Fruit fly (Drosophila melanogaster): ENCODE data around the gene CG31659.

The CG31659 gene

DNA sequence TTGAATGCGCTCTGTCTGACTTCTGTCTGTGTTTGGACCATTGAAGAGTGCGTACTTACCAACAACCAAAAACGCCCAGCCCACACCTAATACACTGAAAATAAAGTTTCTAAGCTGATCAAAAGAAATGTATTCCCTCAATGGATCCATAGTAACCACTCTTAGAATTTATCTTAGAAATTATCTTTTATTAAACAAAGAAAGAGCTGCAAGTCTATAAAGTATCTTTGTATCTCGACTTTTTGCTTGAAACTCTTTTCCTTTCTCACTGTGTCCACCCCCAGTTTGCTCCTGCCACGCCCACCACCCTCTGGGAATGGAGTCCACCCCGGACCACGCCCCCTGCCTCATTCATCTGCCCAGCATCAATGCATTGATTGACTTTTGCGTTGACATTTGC lies 18.0 kb upstream of the CG31659 start (continued):
- no peak for TF ChIP-seq phol (tag; optimal IDR thresholded peaks at IDR 0.05)
- TF ChIP-seq CG6813 (GFP tag; optimal IDR thresholded peaks at IDR 0.05): no peak
- TF ChIP-seq tgo (GFP tag; IDR thresholded peaks at IDR 0.05): no peak
- peak; percentile 17 for TF ChIP-seq gem (tag; optimal IDR thresholded peaks at IDR 0.05)
- TF ChIP-seq CG31388 (GFP tag; optimal IDR thresholded peaks at IDR 0.05): no peak
- peak; percentile 21 for TF ChIP-seq Blimp-1 (GFP tag; optimal IDR thresholded peaks at IDR 0.05)
- TF ChIP-seq Dad (GFP tag; optimal IDR thresholded peaks at IDR 0.05): no peak
- TF ChIP-seq pzg (GFP tag; optimal IDR thresholded peaks at IDR 0.05): no peak
- TF ChIP-seq chif (GFP tag; optimal IDR thresholded peaks at IDR 0.05): no peak
- peak; percentile 28 for TF ChIP-seq CG18599 (GFP tag; optimal IDR thresholded peaks at IDR 0.05)
- TF ChIP-seq ac (GFP tag; optimal IDR thresholded peaks at IDR 0.05): no peak
- TF ChIP-seq row (GFP tag; IDR thresholded peaks at IDR 0.05): peak; percentile 55
- TF ChIP-seq z (GFP tag; IDR thresholded peaks at IDR 0.05): no peak
- TF ChIP-seq CG14014 (GFP tag; IDR thresholded peaks at IDR 0.05): 0 out of 2 replicates have a peak, but pooled peaks have one; percentile 14
- peak; percentile 35; the same call in 1 of the 2 replicates for TF ChIP-seq Ptx1 (GFP tag; IDR thresholded peaks at IDR 0.05)
- no peak for TF ChIP-seq Sin3A (optimal IDR thresholded peaks at IDR 0.05)
- TF ChIP-seq CG30403 (GFP tag; optimal IDR thresholded peaks at IDR 0.05): no peak
- no peak for TF ChIP-seq prd (optimal IDR thresholded peaks at IDR 0.05)
- TF ChIP-seq prd (GFP tag; IDR thresholded peaks at IDR 0.05): peak; percentile 7; the same call in 1 of the 3 replicates
- TF ChIP-seq CG8388 (GFP tag; optimal IDR thresholded peaks at IDR 0.05): peak; percentile 9
- peak; percentile 35; the same call in 2 of the 3 replicates for TF ChIP-seq dysf (GFP tag; IDR thresholded peaks at IDR 0.05)
- TF ChIP-seq CG31441 (GFP tag; IDR thresholded peaks at IDR 0.05): 0 out of 2 replicates have a peak, but pooled peaks have one; percentile 10
- TF ChIP-seq CG32767 (GFP tag; IDR thresholded peaks at IDR 0.05): no peak
- TF ChIP-seq lbe (GFP tag; optimal IDR thresholded peaks at IDR 0.05): no peak
- TF ChIP-seq HHEX (GFP tag; optimal IDR thresholded peaks at IDR 0.05): no peak
- peak; percentile 12 for TF ChIP-seq dmrt99B (tag; optimal IDR thresholded peaks at IDR 0.05)
- TF ChIP-seq CG32772 (GFP tag; IDR thresholded peaks at IDR 0.05): 0 out of 2 replicates have a peak, but pooled peaks have one; percentile 12
- no peak for TF ChIP-seq ewg (GFP tag; optimal IDR thresholded peaks at IDR 0.05)
- TF ChIP-seq Xrp1 (GFP tag; IDR thresholded peaks at IDR 0.05): 0 out of 2 replicates have a peak, but pooled peaks have one; percentile 6
- TF ChIP-seq Jarid2 (GFP tag; optimal IDR thresholded peaks at IDR 0.05): no peak
- no peak for TF ChIP-seq Nf-YB (GFP tag; optimal IDR thresholded peaks at IDR 0.05)
- no peak for TF ChIP-seq ap (GFP tag; IDR thresholded peaks at IDR 0.05)
- no peak for TF ChIP-seq Awh (GFP tag; IDR thresholded peaks at IDR 0.05)
- no peak for TF ChIP-seq chinmo (GFP tag; IDR thresholded peaks at IDR 0.05; ENCODE audit: partially characterized antibody)
- TF ChIP-seq dmrt11E (tag; optimal IDR thresholded peaks at IDR 0.05): no peak
- TF ChIP-seq CG6254 (GFP tag; optimal IDR thresholded peaks at IDR 0.05): no peak
- no peak for TF ChIP-seq usp (GFP tag; optimal IDR thresholded peaks at IDR 0.05)
- peak; percentile 3 for TF ChIP-seq CG10979 (tag; optimal IDR thresholded peaks at IDR 0.05)
- no peak for TF ChIP-seq luna (GFP tag; optimal IDR thresholded peaks at IDR 0.05)
- no peak for TF ChIP-seq CG6765 (GFP tag; optimal IDR thresholded peaks at IDR 0.05)
- no peak for TF ChIP-seq CG17328 (GFP tag; IDR thresholded peaks at IDR 0.05)
- peak; percentile 22; the same call in 1 of the 3 replicates for TF ChIP-seq Aef1 (GFP tag; IDR thresholded peaks at IDR 0.05)
- no peak for TF ChIP-seq CG4424 (GFP tag; optimal IDR thresholded peaks at IDR 0.05)
- no peak for TF ChIP-seq ham (GFP tag; IDR thresholded peaks at IDR 0.05)
- TF ChIP-seq ttk (GFP tag; IDR thresholded peaks at IDR 0.05): peak; percentile 28; the same call in 1 of the 2 replicates
- TF ChIP-seq HLHmδ (GFP tag; optimal IDR thresholded peaks at IDR 0.05): no peak
- TF ChIP-seq CG1647 (GFP tag; optimal IDR thresholded peaks at IDR 0.05): no peak

Data from whole organism, embryonic.